Worm (Caenorhabditis elegans) whole organism, L3 larva: ENCODE results near the gene dgk-3.
A peak's percentile ranks its signal among the peaks of the same experiment; 100 is the strongest.

ENCODE experiments used
- R02D3.7 ChIP-seq: fragments of 150-350 bp; optimal IDR thresholded peaks from 2 replicates; lab custom pipeline; 2014; ENCODE audit warnings: missing biosample characterization, missing genetic modification characterization
- ZK546.5 ChIP-seq: sonication (generic microtip); optimal IDR thresholded peaks from 2 replicates; lab custom pipeline; 2017; ENCODE audit warnings: missing biosample characterization, missing genetic modification characterization
- aly-2 ChIP-seq: fragments of 150-350 bp; optimal IDR thresholded peaks from 2 replicates; lab custom pipeline; 2014; ENCODE audit warnings: missing biosample characterization, missing genetic modification characterization
- ama-1 ChIP-seq: fragments of 150-350 bp; optimal IDR thresholded peaks from 2 replicates; lab custom pipeline; 2018
- ceh-16 ChIP-seq: sonication (generic microtip); optimal IDR thresholded peaks from 2 replicates; lab custom pipeline; 2017; ENCODE audit warnings: missing biosample characterization, missing genetic modification characterization
- ceh-82 ChIP-seq: fragments of 150-350 bp; optimal IDR thresholded peaks from 2 replicates; lab custom pipeline; 2014; ENCODE audit warnings: missing biosample characterization, missing genetic modification characterization
- ceh-9 ChIP-seq: sonication (generic microtip); optimal IDR thresholded peaks from 2 replicates; lab custom pipeline; 2018; ENCODE audit warnings: missing biosample characterization, missing genetic modification characterization
- daf-12 ChIP-seq: fragments of 150-350 bp; optimal IDR thresholded peaks from 2 replicates; lab custom pipeline; 2014; ENCODE audit warnings: missing biosample characterization, missing genetic modification reagents, missing genetic modification characterization
- egl-27 ChIP-seq: sonication (generic microtip); optimal IDR thresholded peaks from 4 replicates; lab custom pipeline; 2017; ENCODE audit warnings: missing biosample characterization, missing genetic modification reagents, missing genetic modification characterization
- egl-5 ChIP-seq: fragments of 150-350 bp; optimal IDR thresholded peaks from 2 replicates; lab custom pipeline; 2017; ENCODE audit warnings: missing biosample characterization, missing genetic modification reagents, missing genetic modification characterization, inconsistent platforms
- elt-1 ChIP-seq: fragments of 150-350 bp; optimal IDR thresholded peaks from 2 replicates; lab custom pipeline; 2014; ENCODE audit warnings: missing biosample characterization, missing genetic modification characterization
- elt-2 ChIP-seq: sonication (generic microtip); optimal IDR thresholded peaks from 2 replicates; lab custom pipeline; 2016; ENCODE audit warnings: missing genetic modification reagents, mild to moderate bottlenecking, missing genetic modification characterization, missing compliant biosample characterization
- elt-3 ChIP-seq, 3 experiments: fragments of 150-350 bp in 1 of 3; sonication (generic microtip) in 2 of 3; optimal IDR thresholded peaks; 2 replicates in 2 of 3; 4 replicates in 1 of 3; lab custom pipeline; 2014 to 2017; ENCODE audit warnings: missing biosample characterization in 3 of 3, missing genetic modification characterization in 3 of 3
- fkh-10 ChIP-seq: sonication (generic microtip); optimal IDR thresholded peaks from 2 replicates; lab custom pipeline; 2017; ENCODE audit warnings: missing biosample characterization, missing genetic modification reagents, missing genetic modification characterization
- fkh-2 ChIP-seq: fragments of 150-350 bp; optimal IDR thresholded peaks from 2 replicates; lab custom pipeline; 2014; ENCODE audit warnings: missing biosample characterization, missing genetic modification reagents, missing genetic modification characterization
- fos-1 ChIP-seq: fragments of 150-350 bp; optimal IDR thresholded peaks from 2 replicates; lab custom pipeline; 2014; ENCODE audit warnings: missing biosample characterization, missing genetic modification characterization
- jun-1 ChIP-seq: fragments of 150-350 bp; optimal IDR thresholded peaks from 2 replicates; lab custom pipeline; 2014; ENCODE audit warnings: missing biosample characterization, missing genetic modification reagents, missing genetic modification characterization
- lin-15B ChIP-seq: fragments of 150-350 bp; optimal IDR thresholded peaks from 2 replicates; lab custom pipeline; 2014; ENCODE audit warnings: missing biosample characterization, missing genetic modification characterization
- lin-39 ChIP-seq: fragments of 150-350 bp; optimal IDR thresholded peaks from 2 replicates; lab custom pipeline; 2018; ENCODE audit warnings: missing biosample characterization, missing genetic modification reagents, missing genetic modification characterization
- lsy-12 ChIP-seq: sonication (generic microtip); optimal IDR thresholded peaks from 2 replicates; lab custom pipeline; 2016; ENCODE audit warnings: mild to moderate bottlenecking, missing genetic modification characterization, missing compliant biosample characterization
- mdl-1 ChIP-seq: fragments of 150-350 bp; optimal IDR thresholded peaks from 2 replicates; lab custom pipeline; 2014; ENCODE audit warnings: missing biosample characterization, missing genetic modification characterization
- mml-1 ChIP-seq: fragments of 150-350 bp; sonication (generic microtip); optimal IDR thresholded peaks from 3 replicates; lab custom pipeline; 2014; ENCODE audit warnings: missing biosample characterization, missing genetic modification characterization
- nfya-1 ChIP-seq: sonication (generic microtip); optimal IDR thresholded peaks from 2 replicates; lab custom pipeline; 2017; ENCODE audit warnings: missing genetic modification characterization, mild to moderate bottlenecking, missing compliant biosample characterization, antibody characterized with exemption, moderate library complexity; ENCODE audit not compliant: insufficient read depth
- nhr-12 ChIP-seq: fragments of 150-350 bp; optimal IDR thresholded peaks from 2 replicates; lab custom pipeline; 2014; ENCODE audit warnings: missing biosample characterization, missing genetic modification characterization
- nhr-237 ChIP-seq: fragments of 150-350 bp; optimal IDR thresholded peaks from 2 replicates; lab custom pipeline; 2014; ENCODE audit warnings: missing biosample characterization, missing genetic modification characterization
- nhr-25 ChIP-seq: sonication (generic microtip); optimal IDR thresholded peaks from 2 replicates; lab custom pipeline; 2017; ENCODE audit warnings: missing biosample characterization, missing genetic modification characterization
- nhr-28 ChIP-seq: fragments of 150-350 bp; optimal IDR thresholded peaks from 2 replicates; lab custom pipeline; 2014; ENCODE audit warnings: missing biosample characterization, missing genetic modification characterization
- nhr-43 ChIP-seq: sonication (generic microtip); optimal IDR thresholded peaks from 2 replicates; lab custom pipeline; 2016; ENCODE audit warnings: mild to moderate bottlenecking, missing genetic modification characterization, missing compliant biosample characterization; ENCODE audit not compliant: poor library complexity, severe bottlenecking
- nhr-76 ChIP-seq: fragments of 150-350 bp; sonication (generic microtip); optimal IDR thresholded peaks from 5 replicates; lab custom pipeline; 2014; ENCODE audit warnings: missing biosample characterization, missing genetic modification characterization
- pha-4 ChIP-seq: fragments of 150-350 bp; optimal IDR thresholded peaks from 2 replicates; lab custom pipeline; 2014; ENCODE audit warnings: missing biosample characterization, missing genetic modification reagents, missing genetic modification characterization
- pqm-1 ChIP-seq: fragments of 150-350 bp; optimal IDR thresholded peaks from 2 replicates; lab custom pipeline; 2017; ENCODE audit warnings: missing biosample characterization, missing genetic modification characterization, inconsistent platforms
- sea-2 ChIP-seq: fragments of 150-350 bp; sonication (generic microtip); optimal IDR thresholded peaks from 4 replicates; lab custom pipeline; 2014; ENCODE audit warnings: missing biosample characterization, missing genetic modification reagents, missing genetic modification characterization
- skn-1 ChIP-seq: fragments of 150-350 bp; optimal IDR thresholded peaks from 2 replicates; lab custom pipeline; 2014; ENCODE audit warnings: missing biosample characterization, missing genetic modification characterization
- snpc-4 ChIP-seq: fragments of 150-350 bp; optimal IDR thresholded peaks from 2 replicates; lab custom pipeline; 2014; ENCODE audit warnings: missing biosample characterization, missing genetic modification characterization
- tbx-2 ChIP-seq: sonication (generic microtip); optimal IDR thresholded peaks from 2 replicates; lab custom pipeline; 2016; ENCODE audit warnings: mild to moderate bottlenecking, missing genetic modification characterization, missing compliant biosample characterization
- unc-39 ChIP-seq: sonication (generic microtip); optimal IDR thresholded peaks from 4 replicates; lab custom pipeline; 2017; ENCODE audit warnings: missing biosample characterization, missing genetic modification characterization
- unc-62 ChIP-seq: fragments of 150-350 bp; sonication (generic microtip); optimal IDR thresholded peaks from 4 replicates; lab custom pipeline; 2014; ENCODE audit warnings: missing biosample characterization, missing genetic modification reagents, missing genetic modification characterization
- zag-1 ChIP-seq: fragments of 150-350 bp; optimal IDR thresholded peaks from 2 replicates; lab custom pipeline; 2014; ENCODE audit warnings: missing biosample characterization, missing genetic modification characterization
- ztf-11 ChIP-seq: fragments of 150-350 bp; optimal IDR thresholded peaks from 2 replicates; lab custom pipeline; 2014; ENCODE audit warnings: missing biosample characterization, missing genetic modification characterization
- ztf-4 ChIP-seq: fragments of 150-350 bp; optimal IDR thresholded peaks from 2 replicates; lab custom pipeline; 2014; ENCODE audit warnings: missing biosample characterization, missing genetic modification characterization

dgk-3 gene

ce11 chrIII:9177874-9178273 lies 15.0 kb downstream of the dgk-3 start:
- TF ChIP-seq daf-12 (tag; lab: Kevin White, UChicago) (no peak), skn-1 (tag; lab: Kevin White, UChicago) (no peak), unc-62 (GFP tag; lab: Kevin White, UChicago) (peak; percentile 1), egl-5 (tag; lab: Kevin White, UChicago) (peak; percentile 37), lin-39 (tag; lab: Kevin White, UChicago) (peak; percentile 19)

- no peak for TF ChIP-seq mdl-1 (tag; lab: Kevin White, UChicago)
- TF ChIP-seq R02D3.7 (tag; lab: Kevin White, UChicago): no peak
- TF ChIP-seq pqm-1 (tag; lab: Kevin White, UChicago): no peak
- TF ChIP-seq elt-3 (tag; optimal IDR thresholded peaks at IDR 0.05; lab: Kevin White, UChicago): no peak
- no peak for TF ChIP-seq ceh-9 (tag; lab: Kevin White, UChicago)
- TF ChIP-seq aly-2 (tag; lab: Kevin White, UChicago): no peak
- no peak for TF ChIP-seq mml-1
- TF ChIP-seq nhr-76 (tag; lab: Kevin White, UChicago): no peak
- no peak for TF ChIP-seq lsy-12 (tag; lab: Kevin White, UChicago)
Observed at ce11 chrIII:9181246-9181645, 18.4 kb downstream of the dgk-3 start, which contains the start of gene tax-4. Gene tax-4 (plus strand): TSS chrIII:9181546.

- TF ChIP-seq pqm-1 (tag; lab: Kevin White, UChicago): no peak
- TF ChIP-seq ama-1: no peak
- no peak for TF ChIP-seq ceh-16
- TF ChIP-seq sea-2 (GFP tag; lab: Kevin White, UChicago): no peak
- TF ChIP-seq jun-1 (tag; lab: Kevin White, UChicago): no peak
- no peak for TF ChIP-seq fos-1 (tag; lab: Kevin White, UChicago)
- no peak for TF ChIP-seq mdl-1 (tag; lab: Kevin White, UChicago)
- no peak for TF ChIP-seq ceh-82 (tag; lab: Kevin White, UChicago)
- no peak for TF ChIP-seq tbx-2 (tag; lab: Kevin White, UChicago)
- TF ChIP-seq nhr-28 (tag; lab: Kevin White, UChicago): no peak
- no peak for TF ChIP-seq fkh-10 (GFP tag; lab: Kevin White, UChicago)
- TF ChIP-seq ZK546.5 (tag; lab: Kevin White, UChicago): no peak
- TF ChIP-seq ztf-11 (tag; lab: Kevin White, UChicago): no peak
- TF ChIP-seq ztf-4 (tag; lab: Kevin White, UChicago): no peak
- no peak for TF ChIP-seq nhr-43 (tag; lab: Kevin White, UChicago)
- no peak for TF ChIP-seq lin-15B (tag; lab: Kevin White, UChicago)
- no peak for TF ChIP-seq zag-1 (tag; lab: Kevin White, UChicago)
- no peak for TF ChIP-seq snpc-4
- TF ChIP-seq elt-3 (tag; optimal IDR thresholded peaks at IDR 0.05; lab: Kevin White, UChicago): no peak
- TF ChIP-seq egl-27 (tag; lab: Kevin White, UChicago): no peak
Observed at ce11 chrIII:9185722-9186121, 22.9 kb downstream of the dgk-3 start, which contains the start of gene ZC84.7. Gene ZC84.7 (plus strand): TSS chrIII:9186022.

DNA sequence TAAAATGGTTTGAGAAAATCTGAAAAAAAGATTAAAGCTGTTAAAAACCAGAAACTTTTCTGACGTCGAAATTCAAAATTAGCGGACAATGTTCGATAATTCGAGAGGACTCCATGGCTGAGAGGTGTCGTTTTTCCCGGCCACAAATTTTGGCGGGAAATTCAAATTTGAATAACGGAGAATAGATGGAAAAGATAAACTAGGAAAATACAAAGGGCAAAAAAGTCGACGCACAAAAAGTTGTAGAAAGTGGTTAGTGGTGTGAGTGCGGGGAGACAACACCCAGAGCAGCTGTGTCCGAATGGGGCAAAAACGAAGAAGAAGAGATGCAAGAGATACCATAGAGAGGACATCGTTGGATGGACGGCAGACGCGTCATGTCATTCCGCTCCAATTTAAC lies 28.2 kb downstream of the dgk-3 start, which contains the start of gene cls-3:
Gene cls-3 (minus strand): TSS at position 19 of the 400 bp plus-strand sequence.
- TF ChIP-seq fkh-10 (GFP tag; lab: Kevin White, UChicago): peak; percentile 15
- TF ChIP-seq egl-27 (tag; lab: Kevin White, UChicago): no peak
- peak; percentile 7 for TF ChIP-seq lsy-12 (tag; lab: Kevin White, UChicago)
- TF ChIP-seq nfya-1: peak; percentile 63
- TF ChIP-seq lin-15B (tag; lab: Kevin White, UChicago): peak; percentile 40
- TF ChIP-seq skn-1 (tag; lab: Kevin White, UChicago): peak; percentile 13
- TF ChIP-seq elt-2 (tag; lab: Kevin White, UChicago): no peak
- TF ChIP-seq lin-39 (tag; lab: Kevin White, UChicago): peak; percentile 43

- TF ChIP-seq egl-5 (tag; lab: Kevin White, UChicago) (no peak), fkh-2 (tag; lab: Kevin White, UChicago) (no peak), elt-1 (tag; lab: Kevin White, UChicago) (no peak), fkh-10 (GFP tag; lab: Kevin White, UChicago) (no peak), lin-15B (tag; lab: Kevin White, UChicago) (no peak), nhr-25 (tag; lab: Kevin White, UChicago) (no peak), R02D3.7 (tag; lab: Kevin White, UChicago) (no peak), elt-3 (tag; optimal IDR thresholded peaks at IDR 0.05; lab: Kevin White, UChicago) (no peak), nhr-237 (no peak), zag-1 (tag; lab: Kevin White, UChicago) (no peak), nhr-12 (tag; lab: Kevin White, UChicago) (no peak), ceh-82 (tag; lab: Kevin White, UChicago) (no peak), pqm-1 (tag; lab: Kevin White, UChicago) (no peak), aly-2 (tag; lab: Kevin White, UChicago) (no peak), fos-1 (tag; lab: Kevin White, UChicago) (no peak), pha-4 (tag; lab: Kevin White, UChicago) (no peak), ztf-11 (tag; lab: Kevin White, UChicago) (no peak), unc-39 (no peak), nhr-28 (tag; lab: Kevin White, UChicago) (no peak)
Observed at ce11 chrIII:9199605-9200004, 36.7 kb downstream of the dgk-3 start, which contains the start of gene ZC84.6. Gene ZC84.6 (minus strand): TSS chrIII:9199705.
